Fruit fly (Drosophila melanogaster) whole organism, embryonic: ENCODE measurements around the gene mh.

ENCODE experiments used
- CG11085 ChIP-seq: fragments of 200-800 bp; sonication (Bioruptor generic); IDR thresholded peaks from 2 replicates; pipeline ENCODE4 v1.3.6; 2022; ENCODE audit warnings: missing biosample characterization, missing genetic modification characterization
- CG11398 ChIP-seq: fragments of 200-800 bp; sonication (Bioruptor generic); optimal IDR thresholded peaks from 2 replicates; lab custom pipeline; 2016; ENCODE audit warnings: missing biosample characterization, missing genetic modification characterization
- CG11504 ChIP-seq: fragments of 200-800 bp; sonication (Bioruptor generic); optimal IDR thresholded peaks from 3 replicates; lab custom pipeline; 2019; ENCODE audit warnings: missing biosample characterization, mild to moderate bottlenecking, missing genetic modification characterization, moderate library complexity
- CG11560 ChIP-seq: fragments of 200-800 bp; sonication (Bioruptor generic); IDR thresholded peaks from 3 replicates; pipeline ENCODE4 v1.3.6; 2022; ENCODE audit warnings: missing biosample characterization, missing genetic modification characterization
- CG11723 ChIP-seq: fragments of 200-800 bp; sonication (Bioruptor generic); optimal IDR thresholded peaks from 2 replicates; lab custom pipeline; 2017; ENCODE audit warnings: missing biosample characterization, mild to moderate bottlenecking, missing genetic modification characterization
- CG12104 ChIP-seq: fragments of 200-800 bp; sonication (Bioruptor generic); optimal IDR thresholded peaks from 3 replicates; lab custom pipeline; 2016; ENCODE audit warnings: missing biosample characterization, missing genetic modification characterization
- CG12299 ChIP-seq: fragments of 200-800 bp; sonication (Bioruptor generic); optimal IDR thresholded peaks from 2 replicates; lab custom pipeline; 2018; ENCODE audit warnings: missing biosample characterization, mild to moderate bottlenecking, missing genetic modification characterization
- CG1233 ChIP-seq: fragments of 200-800 bp; sonication (Bioruptor generic); optimal IDR thresholded peaks from 4 replicates; lab custom pipeline; 2018; ENCODE audit warnings: missing biosample characterization, mild to moderate bottlenecking, missing genetic modification characterization
- CG12659 ChIP-seq: fragments of 200-800 bp; sonication (Bioruptor generic); optimal IDR thresholded peaks from 3 replicates; lab custom pipeline; 2017; ENCODE audit warnings: mild to moderate bottlenecking, missing biosample characterization, missing genetic modification reagents, missing genetic modification characterization
- CG12744 ChIP-seq: fragments of 200-800 bp; sonication (Bioruptor generic); optimal IDR thresholded peaks from 2 replicates; lab custom pipeline; 2016; ENCODE audit warnings: missing biosample characterization, missing genetic modification characterization
- CG15514 ChIP-seq: fragments of 200-800 bp; sonication (Bioruptor generic); optimal IDR thresholded peaks from 3 replicates; lab custom pipeline; 2017; ENCODE audit warnings: missing biosample characterization, missing genetic modification characterization, mild to moderate bottlenecking, moderate library complexity, missing genetic modification reagents
- CG16779 ChIP-seq: fragments of 200-800 bp; sonication (Bioruptor generic); IDR thresholded peaks from 2 replicates; pipeline ENCODE4 v1.3.6; 2022; ENCODE audit warnings: missing biosample characterization, missing genetic modification characterization
- CG1792 ChIP-seq: fragments of 200-800 bp; sonication (Bioruptor generic); optimal IDR thresholded peaks from 2 replicates; lab custom pipeline; 2016; ENCODE audit warnings: missing biosample characterization, missing genetic modification characterization
- CG2129 ChIP-seq: fragments of 200-800 bp; sonication (Bioruptor generic); IDR thresholded peaks from 2 replicates; pipeline ENCODE4 v1.3.6; 2022; ENCODE audit warnings: missing biosample characterization, missing genetic modification characterization; ENCODE audit not compliant: partially characterized antibody
- CG3163 ChIP-seq: fragments of 200-800 bp; sonication (Bioruptor generic); optimal IDR thresholded peaks from 3 replicates; lab custom pipeline; 2016; ENCODE audit warnings: missing biosample characterization, missing genetic modification characterization
- CG4424 ChIP-seq: fragments of 200-800 bp; sonication (Bioruptor generic); optimal IDR thresholded peaks from 3 replicates; lab custom pipeline; 2016; ENCODE audit warnings: missing biosample characterization, missing genetic modification characterization
- CG6272 ChIP-seq: fragments of 200-800 bp; sonication (Bioruptor generic); IDR thresholded peaks from 2 replicates; pipeline ENCODE4 v1.3.6; 2022; ENCODE audit warnings: missing biosample characterization, missing genetic modification characterization
- CG7839 ChIP-seq: fragments of 200-800 bp; sonication (Bioruptor generic); optimal IDR thresholded peaks from 3 replicates; lab custom pipeline; 2018; ENCODE audit warnings: missing biosample characterization, mild to moderate bottlenecking, missing genetic modification characterization, moderate library complexity
- CG7987 ChIP-seq: fragments of 200-800 bp; sonication (Bioruptor generic); optimal IDR thresholded peaks from 2 replicates; lab custom pipeline; 2018; ENCODE audit warnings: missing biosample characterization, mild to moderate bottlenecking, missing genetic modification characterization, moderate library complexity
- CG8089 ChIP-seq: fragments of 200-800 bp; sonication (Bioruptor generic); optimal IDR thresholded peaks from 3 replicates; lab custom pipeline; 2016; ENCODE audit warnings: missing biosample characterization, missing genetic modification characterization
- CG9932 ChIP-seq: fragments of 200-800 bp; sonication (Bioruptor generic); IDR thresholded peaks from 2 replicates; pipeline ENCODE4 v1.3.6; 2022; ENCODE audit warnings: missing biosample characterization, missing genetic modification characterization
- D19B ChIP-seq: fragments of 200-800 bp; sonication (Bioruptor generic); optimal IDR thresholded peaks from 2 replicates; lab custom pipeline; 2017; ENCODE audit warnings: missing biosample characterization, mild to moderate bottlenecking, missing genetic modification characterization
- Dll ChIP-seq: fragments of 200-800 bp; sonication (Bioruptor generic); IDR thresholded peaks from 4 replicates; pipeline ENCODE4 v1.3.6; 2022; ENCODE audit warnings: missing biosample characterization, missing genetic modification characterization; ENCODE audit not compliant: partially characterized antibody
- Dref ChIP-seq: fragments of 200-800 bp; sonication (Bioruptor generic); IDR thresholded peaks from 2 replicates; pipeline ENCODE4 v1.3.6; 2022; ENCODE audit warnings: missing biosample characterization, missing genetic modification characterization
- Ets97D ChIP-seq: fragments of 200-800 bp; sonication (Bioruptor generic); optimal IDR thresholded peaks from 3 replicates; lab custom pipeline; 2016; ENCODE audit warnings: missing biosample characterization, missing genetic modification characterization
- HLHmδ ChIP-seq: fragments of 200-800 bp; sonication (Bioruptor generic); optimal IDR thresholded peaks from 2 replicates; lab custom pipeline; 2018; ENCODE audit warnings: missing biosample characterization, mild to moderate bottlenecking, missing genetic modification characterization, moderate library complexity
- Med ChIP-seq: fragments of 200-800 bp; sonication (Bioruptor generic); peaks from one replicate; lab custom pipeline; 2016; ENCODE audit warnings: missing biosample characterization, missing genetic modification characterization, mild to moderate bottlenecking, inconsistent platforms, moderate library complexity
- Meics ChIP-seq: fragments of 200-800 bp; sonication (Bioruptor generic); optimal IDR thresholded peaks from 2 replicates; lab custom pipeline; 2017; ENCODE audit warnings: missing biosample characterization, mild to moderate bottlenecking, missing genetic modification characterization
- Mes4 ChIP-seq: fragments of 200-800 bp; sonication (Bioruptor generic); optimal IDR thresholded peaks from 2 replicates; lab custom pipeline; 2016; ENCODE audit warnings: missing biosample characterization, missing genetic modification characterization
- NK7.1 ChIP-seq: fragments of 200-800 bp; sonication (Bioruptor generic); optimal IDR thresholded peaks from 3 replicates; lab custom pipeline; 2016; ENCODE audit warnings: missing biosample characterization, missing genetic modification characterization
- Optix ChIP-seq: fragments of 200-800 bp; sonication (Bioruptor generic); IDR thresholded peaks from 3 replicates; pipeline ENCODE4 v1.3.6; 2022; ENCODE audit warnings: missing biosample characterization, missing genetic modification characterization
- Sin3A ChIP-seq: fragments of >200 bp; optimal IDR thresholded peaks from 2 replicates; lab custom pipeline; 2018
- Sox102F ChIP-seq: fragments of 200-800 bp; sonication (Bioruptor generic); optimal IDR thresholded peaks from 2 replicates; lab custom pipeline; 2018; ENCODE audit warnings: missing biosample characterization, mild to moderate bottlenecking, missing genetic modification characterization, moderate library complexity
- Usf ChIP-seq: fragments of 200-800 bp; sonication (Bioruptor generic); optimal IDR thresholded peaks from 2 replicates; lab custom pipeline; 2017; ENCODE audit warnings: missing genotype, missing biosample characterization, missing genetic modification characterization
- amos ChIP-seq: fragments of 200-800 bp; sonication (Bioruptor generic); IDR thresholded peaks from 2 replicates; pipeline ENCODE4 v1.3.6; 2022; ENCODE audit warnings: missing biosample characterization, missing genetic modification characterization; ENCODE audit not compliant: partially characterized antibody
- chn ChIP-seq: fragments of 200-800 bp; sonication (Bioruptor generic); optimal IDR thresholded peaks from 2 replicates; lab custom pipeline; 2016; ENCODE audit warnings: missing biosample characterization, missing genetic modification characterization
- danr ChIP-seq: fragments of 200-800 bp; sonication (Bioruptor generic); IDR thresholded peaks from 2 replicates; pipeline ENCODE4 v1.3.6; 2022; ENCODE audit warnings: missing biosample characterization, missing genetic modification characterization
- dm ChIP-seq: fragments of 200-800 bp; sonication (Bioruptor generic); optimal IDR thresholded peaks from 3 replicates; lab custom pipeline; 2016; ENCODE audit warnings: missing biosample characterization, missing genetic modification characterization
- dpn ChIP-seq, 2 experiments: fragments of 200-800 bp; sonication (Bioruptor generic); optimal IDR thresholded peaks; 3 replicates each; lab custom pipeline; 2016; ENCODE audit warnings: missing biosample characterization in 2 of 2, missing genetic modification characterization in 2 of 2
- fru ChIP-seq: fragments of >200 bp; optimal IDR thresholded peaks from 2 replicates; lab custom pipeline; 2017
- gt ChIP-seq: fragments of 200-800 bp; sonication (Bioruptor generic); IDR thresholded peaks from 2 replicates; pipeline ENCODE4 v1.3.6; 2022; ENCODE audit warnings: missing biosample characterization, missing genetic modification characterization
- ham ChIP-seq: fragments of 200-800 bp; sonication (Bioruptor generic); IDR thresholded peaks from 2 replicates; pipeline ENCODE4 v1.3.6; 2022; ENCODE audit warnings: missing biosample characterization, missing genetic modification characterization
- insv ChIP-seq, 2 experiments: fragments of 200-800 bp; sonication (Bioruptor generic); optimal IDR thresholded peaks; 3 replicates each; lab custom pipeline; 2016 to 2018; ENCODE audit warnings: missing biosample characterization in 2 of 2, missing genetic modification characterization in 2 of 2
- kay ChIP-seq: fragments of 200-800 bp; sonication (Bioruptor generic); optimal IDR thresholded peaks from 2 replicates; lab custom pipeline; 2016; ENCODE audit warnings: missing biosample characterization, missing genetic modification characterization
- luna ChIP-seq: fragments of 200-800 bp; sonication (Bioruptor generic); optimal IDR thresholded peaks from 2 replicates; lab custom pipeline; 2016; ENCODE audit warnings: missing biosample characterization, missing genetic modification characterization
- nerfin-2 ChIP-seq: fragments of 200-800 bp; sonication (Bioruptor generic); IDR thresholded peaks from 2 replicates; pipeline ENCODE4 v1.3.6; 2022; ENCODE audit warnings: missing biosample characterization, missing genetic modification characterization; ENCODE audit not compliant: partially characterized antibody
- shn ChIP-seq: fragments of 200-800 bp; sonication (Bioruptor generic); optimal IDR thresholded peaks from 3 replicates; lab custom pipeline; 2016; ENCODE audit warnings: missing biosample characterization, missing genetic modification characterization
- so ChIP-seq: fragments of 200-800 bp; sonication (Bioruptor generic); IDR thresholded peaks from 3 replicates; pipeline ENCODE4 v1.3.6; 2022; ENCODE audit warnings: missing biosample characterization, missing genetic modification characterization
- tgo ChIP-seq: fragments of 200-800 bp; sonication (Bioruptor generic); IDR thresholded peaks from 3 replicates; pipeline ENCODE4 v1.3.6; 2022; ENCODE audit warnings: missing biosample characterization, missing genetic modification characterization
- tup ChIP-seq: fragments of 200-800 bp; sonication (Bioruptor generic); optimal IDR thresholded peaks from 2 replicates; lab custom pipeline; 2016; ENCODE audit warnings: missing biosample characterization, mild to moderate bottlenecking, missing genetic modification characterization, moderate library complexity
- tx ChIP-seq: fragments of 200-800 bp; sonication (Bioruptor generic); optimal IDR thresholded peaks from 2 replicates; lab custom pipeline; 2016; ENCODE audit warnings: missing biosample characterization, missing genetic modification characterization

Gene mh

dm6 chrX:15482236-15482660 is 7.0 kb upstream of the mh start, which contains the start of gene CG6340 (continued):
- TF ChIP-seq D19B (GFP tag; lab: Kevin White, UChicago) (no peak), shn (GFP tag; lab: Kevin White, UChicago) (no peak), CG11085 (GFP tag; lab: Robert Waterston, UW) (no peak), CG12104 (no peak), CG1233 (no peak), CG16779 (GFP tag; lab: Robert Waterston, UW) (no peak), dpn (GFP tag; optimal IDR thresholded peaks at IDR 0.05; lab: Kevin White, UChicago) (no peak), CG11398 (GFP tag; lab: Kevin White, UChicago) (no peak), CG12744 (GFP tag; lab: Kevin White, UChicago) (no peak), ham (GFP tag; lab: Robert Waterston, UW) (no peak), CG15514 (GFP tag; lab: Kevin White, UChicago) (peak; percentile 68), Sox102F (no peak), CG6272 (GFP tag; lab: Robert Waterston, UW) (no peak), CG2129 (GFP tag; lab: Robert Waterston, UW) (no peak), CG12299 (tag; lab: Kevin White, UChicago) (no peak), kay (GFP tag; lab: Kevin White, UChicago) (no peak), CG8089 (GFP tag; lab: Kevin White, UChicago) (no peak), CG7839 (tag; lab: Kevin White, UChicago) (no peak), insv (GFP tag; optimal IDR thresholded peaks at IDR 0.05; lab: Kevin White, UChicago) (no peak)

dm6 chrX:15475791-15476190 is 591 bp upstream of the mh start, which contains the start of gene CG6324:
Gene CG6324 (plus strand): TSS chrX:15476091.
- no peak for TF ChIP-seq tx (GFP tag; lab: Kevin White, UChicago)
- TF ChIP-seq danr = 0 out of 2 replicates have a peak, but pooled peaks have one; percentile 0
- peak; percentile 26; the same call in 1 of the 2 replicates for TF ChIP-seq Dref (GFP tag; lab: Robert Waterston, UW)
- TF ChIP-seq tgo = 0 out of 3 replicates have a peak, but pooled peaks have one; percentile 4
- TF ChIP-seq Sin3A (lab: Kevin White, UChicago) = peak; percentile 2
- no peak for TF ChIP-seq Meics (GFP tag; lab: Kevin White, UChicago)
- no peak for TF ChIP-seq Usf (GFP tag; lab: Kevin White, UChicago)
- TF ChIP-seq Med (GFP tag; lab: Kevin White, UChicago) = peak; percentile 5
- TF ChIP-seq amos = peak; percentile 11; the same call in 1 of the 2 replicates
- TF ChIP-seq so = no peak

dm6 chrX:15471904-15472303 is 3.3 kb downstream of the mh start, which contains the start of the genes Grip128 and Alg14:
Gene Grip128 (minus strand): TSS chrX:15472119.
Gene Alg14 (plus strand): TSS chrX:15472164.
- TF ChIP-seq Mes4 (GFP tag; lab: Kevin White, UChicago) (no peak), CG11560 (tag; lab: Robert Waterston, UW) (no peak), nerfin-2 (GFP tag; lab: Robert Waterston, UW) (peak; percentile 76), Dll (GFP tag; lab: Robert Waterston, UW) (peak; percentile 68), luna (GFP tag; lab: Kevin White, UChicago) (no peak), tup (no peak), tx (GFP tag; lab: Kevin White, UChicago) (no peak), Ets97D (no peak), CG3163 (GFP tag; lab: Kevin White, UChicago) (no peak), CG12299 (tag; lab: Kevin White, UChicago) (no peak), NK7.1 (GFP tag; lab: Kevin White, UChicago) (no peak), Optix (GFP tag; lab: Robert Waterston, UW) (no peak), dm (GFP tag; lab: Kevin White, UChicago) (no peak), CG4424 (GFP tag; lab: Kevin White, UChicago) (no peak), CG11723 (GFP tag; lab: Kevin White, UChicago) (no peak), gt (no peak), HLHmδ (GFP tag; lab: Kevin White, UChicago) (no peak), CG7987 (no peak), CG1792 (GFP tag; lab: Kevin White, UChicago) (no peak), fru (lab: Kevin White, UChicago) (no peak), CG12659 (GFP tag; lab: Kevin White, UChicago) (no peak), CG9932 (GFP tag; lab: Robert Waterston, UW) (no peak), chn (GFP tag; lab: Kevin White, UChicago) (no peak), CG11504 (tag; lab: Kevin White, UChicago) (no peak)
